Worm (Caenorhabditis elegans): ENCODE data around the gene C55B6.5.

Gene C55B6.5

DNA sequence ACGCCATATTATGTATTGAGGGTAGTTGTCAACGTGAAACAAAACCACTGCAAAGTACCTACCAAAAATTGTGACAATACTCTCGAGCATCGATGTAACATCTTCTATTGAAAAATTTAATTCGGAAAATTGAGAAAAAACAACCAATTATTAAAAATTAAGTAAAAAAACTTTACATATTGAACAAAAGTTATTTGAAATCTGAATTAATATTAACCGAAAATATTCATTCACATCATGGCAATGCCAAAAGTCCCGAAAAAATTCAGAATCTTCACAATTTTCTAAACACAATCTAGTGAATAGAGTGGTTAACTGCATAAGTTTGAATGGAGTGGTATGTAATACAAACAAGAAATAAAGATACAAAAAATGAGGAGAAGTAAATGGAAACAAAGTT is 33.5 kb upstream of the C55B6.5 start, which contains the start of gene F46H5.3:
TSS of gene F46H5.3 (minus strand) at position 101 of the 400 bp plus-strand sequence.
- TF ChIP-seq zfp-3 (GFP tag; conservative IDR thresholded peaks at IDR 0.05) (no peak), unc-62 (GFP tag; optimal IDR thresholded peaks at IDR 0.05 in 1 of 2) (peak in 1 of 2 experiments; percentile 21), unc-62 (tag; optimal IDR thresholded peaks at IDR 0.05) (no peak)

DNA sequence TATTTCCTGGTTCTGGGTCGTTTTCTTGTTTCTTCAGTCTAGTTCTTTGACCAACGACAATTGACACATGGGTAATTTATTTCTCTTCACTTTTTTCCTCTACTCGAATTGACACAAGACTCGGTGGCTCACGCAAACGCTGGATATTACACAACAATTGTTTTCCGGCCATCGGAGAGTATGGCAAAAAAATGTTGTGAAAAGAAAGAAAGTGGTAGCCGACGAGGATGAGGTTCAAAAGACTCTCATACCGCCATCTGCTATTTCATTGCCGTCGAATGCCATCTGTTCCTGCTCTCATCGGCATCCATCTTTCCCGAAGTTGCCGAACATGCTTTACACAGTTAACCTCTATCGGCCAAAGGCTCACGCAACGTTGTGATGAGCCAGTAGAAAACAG is 31.6 kb upstream of the C55B6.5 start:
- peak in 1 of 2 experiments; percentile 90 for TF ChIP-seq daf-16 (GFP tag; optimal IDR thresholded peaks at IDR 0.05)
- no peak for TF ChIP-seq daf-16 (tag; optimal IDR thresholded peaks at IDR 0.05)
- TF ChIP-seq F49E8.2 (tag; optimal IDR thresholded peaks at IDR 0.05; ENCODE audit: borderline replicate concordance), result no peak
- TF ChIP-seq zip-11 (GFP tag; IDR thresholded peaks at IDR 0.05), result no peak
- peak; percentile 70 for TF ChIP-seq hlh-11 (tag; optimal IDR thresholded peaks at IDR 0.05)
- peak; percentile 63 for TF ChIP-seq nhr-11 (tag; optimal IDR thresholded peaks at IDR 0.05)
- TF ChIP-seq unc-62 (GFP tag; optimal IDR thresholded peaks at IDR 0.05 in 1 of 2), result peak in 1 of 2 experiments; percentile 96
- no peak for TF ChIP-seq unc-62 (tag; optimal IDR thresholded peaks at IDR 0.05)
- TF ChIP-seq hlh-30 (tag; optimal IDR thresholded peaks at IDR 0.05; ENCODE audit: insufficient read depth), result peak; percentile 26
- no peak for TF ChIP-seq daf-19 (GFP tag; conservative IDR thresholded peaks at IDR 0.05)

DNA sequence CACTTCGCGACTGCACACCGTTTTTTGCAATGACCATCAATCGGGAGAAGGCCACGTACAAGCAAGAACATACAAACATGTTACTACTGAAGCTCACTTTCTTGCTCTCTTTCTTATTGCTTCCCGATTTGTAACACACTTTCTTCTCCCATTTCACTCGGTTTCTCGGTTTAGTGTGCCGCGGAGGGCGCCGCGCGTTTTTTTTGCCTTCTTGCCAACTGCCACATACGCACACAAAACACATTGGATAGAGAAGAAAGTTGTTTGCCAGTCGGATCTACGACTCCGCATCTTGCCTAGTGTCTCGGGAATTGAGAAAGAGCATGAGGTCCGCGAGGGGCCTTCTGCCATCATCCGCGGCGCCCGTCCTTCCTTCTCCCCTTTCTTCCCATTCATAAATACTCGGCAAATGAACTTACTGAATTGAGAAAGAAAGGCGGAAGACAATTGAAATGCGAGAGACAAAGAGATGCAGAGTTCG is 29.7 kb upstream of the C55B6.5 start:
- no peak for TF ChIP-seq zip-2 (tag; optimal IDR thresholded peaks at IDR 0.05)
- no peak for TF ChIP-seq Y105C5A.15 (GFP tag; IDR thresholded peaks at IDR 0.05)
- TF ChIP-seq ceh-28 (tag; optimal IDR thresholded peaks at IDR 0.05), result no peak
- TF ChIP-seq snpc-4 (tag; optimal IDR thresholded peaks at IDR 0.05), result no peak
- peak; percentile 37 for TF ChIP-seq nhr-6 (tag; optimal IDR thresholded peaks at IDR 0.05)
- no peak for TF ChIP-seq F44E2.7 (GFP tag; IDR thresholded peaks at IDR 0.05)
- peak; percentile 59; the same call in 1 of the 2 replicates for TF ChIP-seq ctbp-1 (GFP tag; IDR thresholded peaks at IDR 0.05)
- TF ChIP-seq lsy-2 (tag; optimal IDR thresholded peaks at IDR 0.05), result peak in 1 of 2 experiments; percentile 29
- no peak for TF ChIP-seq ceh-62 (tag; optimal IDR thresholded peaks at IDR 0.05)
- no peak for TF ChIP-seq dmd-9 (GFP tag; IDR thresholded peaks at IDR 0.05)
- TF ChIP-seq madf-9 (GFP tag; conservative IDR thresholded peaks at IDR 0.05), result no peak
- no peak for TF ChIP-seq F26F4.8 (GFP tag; conservative IDR thresholded peaks at IDR 0.05)
- TF ChIP-seq madf-5 (GFP tag; IDR thresholded peaks at IDR 0.05), result no peak
- TF ChIP-seq hlh-30 (tag; optimal IDR thresholded peaks at IDR 0.05; ENCODE audit: insufficient read depth), result peak; percentile 37
- no peak for TF ChIP-seq ceh-20 (GFP tag; IDR thresholded peaks at IDR 0.05)
- no peak for TF ChIP-seq unc-130 (GFP tag; optimal IDR thresholded peaks at IDR 0.05)
- TF ChIP-seq mxl-3 (GFP tag; optimal IDR thresholded peaks at IDR 0.05), result peak; percentile 19
- TF ChIP-seq lin-13 (GFP tag; optimal IDR thresholded peaks at IDR 0.05), result no peak
- no peak for TF ChIP-seq zfp-3 (GFP tag; conservative IDR thresholded peaks at IDR 0.05)
- peak; percentile 60 for TF ChIP-seq set-16 (GFP tag; IDR thresholded peaks at IDR 0.05)
- peak; percentile 30; the same call in 1 of the 2 replicates for TF ChIP-seq snpc-1.2 (GFP tag; IDR thresholded peaks at IDR 0.05)
- TF ChIP-seq nhr-77 (tag; optimal IDR thresholded peaks at IDR 0.05), result peak; percentile 33
- no peak for TF ChIP-seq ztf-11 (tag; optimal IDR thresholded peaks at IDR 0.05)
- TF ChIP-seq ama-1 (optimal IDR thresholded peaks at IDR 0.05), result no peak
- TF ChIP-seq aha-1 (tag), result peak; percentile 99
- TF ChIP-seq egl-27 (tag; optimal IDR thresholded peaks at IDR 0.05), result no peak
- TF ChIP-seq lim-7 (GFP tag; IDR thresholded peaks at IDR 0.05), result no peak
- no peak for TF ChIP-seq mdt-29 (GFP tag; IDR thresholded peaks at IDR 0.05)
- peak; percentile 47 for TF ChIP-seq pqm-1 (tag; optimal IDR thresholded peaks at IDR 0.05)
- no peak for TF ChIP-seq nhr-111 (GFP tag; optimal IDR thresholded peaks at IDR 0.05)
- no peak for TF ChIP-seq Y75B8A.6 (GFP tag; IDR thresholded peaks at IDR 0.05)
- peak; percentile 74 for TF ChIP-seq F37D6.2 (tag; optimal IDR thresholded peaks at IDR 0.05)
- TF ChIP-seq lir-3 (tag; optimal IDR thresholded peaks at IDR 0.05), result no peak
- TF ChIP-seq spr-1 (tag; optimal IDR thresholded peaks at IDR 0.05), result peak; percentile 3
- no peak for TF ChIP-seq pha-4 (GFP tag; IDR thresholded peaks at IDR 0.05)
- TF ChIP-seq pha-4 (tag; optimal IDR thresholded peaks at IDR 0.05), result no peak
- TF ChIP-seq jun-1 (tag; optimal IDR thresholded peaks at IDR 0.05), result no peak
- no peak for TF ChIP-seq Y48G9A.11 (GFP tag; IDR thresholded peaks at IDR 0.05)
- no peak for TF ChIP-seq daf-8 (GFP tag; IDR thresholded peaks at IDR 0.05)
- no peak for TF ChIP-seq ceh-44 (GFP tag; IDR thresholded peaks at IDR 0.05)
